Worm (Caenorhabditis elegans): Measurements from ENCODE around the gene T11F9.21.

DNA sequence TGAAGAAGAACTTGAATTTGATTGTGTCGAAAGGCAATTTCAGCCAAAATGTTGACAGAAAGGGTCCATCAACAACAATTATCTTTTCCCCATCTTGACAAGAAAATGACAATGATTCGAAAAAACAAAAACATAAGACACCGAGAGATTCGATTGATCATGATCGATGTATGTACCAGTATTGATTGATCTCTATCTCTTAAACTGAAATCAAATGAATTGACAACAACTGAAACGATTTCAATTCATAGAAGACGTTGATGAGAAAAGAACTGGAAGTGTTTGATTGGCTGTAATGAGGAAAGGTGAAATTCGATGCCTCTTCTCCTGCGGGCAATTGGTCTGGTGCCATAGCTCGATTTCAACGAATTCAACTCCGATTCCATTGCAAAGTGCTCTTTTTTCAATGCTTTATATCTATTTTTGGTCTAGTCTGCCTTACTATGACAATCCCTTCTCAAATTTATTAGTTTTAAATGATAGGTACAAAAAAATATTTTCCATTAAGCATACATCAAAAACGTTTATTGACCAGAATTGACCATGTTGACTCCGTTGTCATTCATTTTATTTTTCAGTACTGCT, 40.9 kb downstream of the T11F9.21 start:
- TF ChIP-seq sea-2 (GFP tag; IDR thresholded peaks at IDR 0.05): no peak
- peak; percentile 0; the same call in 1 of the 2 replicates for TF ChIP-seq pbrm-1 (GFP tag; IDR thresholded peaks at IDR 0.05)
